Fruit fly (Drosophila melanogaster) whole organism, wandering third instar larva: ENCODE measurements around the gene eIF1A.

Source experiments
- Abd-B ChIP-seq: fragments of >200 bp; optimal IDR thresholded peaks from 2 replicates; lab custom pipeline; 2017; ENCODE audit warnings: missing biosample characterization, missing genetic modification characterization
- h ChIP-seq: fragments of 200-800 bp; sonication (Bioruptor generic); optimal IDR thresholded peaks from 3 replicates; lab custom pipeline; 2016; ENCODE audit warnings: missing biosample characterization, mild to moderate bottlenecking, missing genetic modification characterization
- woc ChIP-seq: sonication (Bioruptor generic); optimal IDR thresholded peaks from 2 replicates; lab custom pipeline; 2016; ENCODE audit warnings: missing biosample characterization, mild to moderate bottlenecking, missing genetic modification characterization

dm6 chr3R:18292371-18292770, 17.9 kb downstream of the eIF1A start:
- TF ChIP-seq h (no peak), woc (GFP tag; lab: Kevin White, UChicago) (no peak), Abd-B (GFP tag; lab: Kevin White, UChicago) (no peak)
